Worm (Caenorhabditis elegans) whole organism, young adult: ENCODE measurements around the gene srw-118.
"Not testable (repeated sequence)": the region's sequence is repeated elsewhere in the genome, so short reads cannot be mapped to it uniquely, and the experiment has no call there.

Source experiments
- bed-1 ChIP-seq: fragments of 200-800 bp; sonication (Bioruptor generic); IDR thresholded peaks from 2 replicates; pipeline ENCODE4 v1.3.6; 2022; ENCODE audit warnings: missing genetic modification reagents, missing genetic modification characterization, missing compliant biosample characterization
- lir-1 ChIP-seq: fragments of 200-800 bp; sonication (Bioruptor generic); conservative IDR thresholded peaks from 2 replicates; pipeline ENCODE4 v1.3.6; 2022; ENCODE audit warnings: missing genetic modification reagents, missing genetic modification characterization, missing compliant biosample characterization
- nhr-80 ChIP-seq: sonication (generic microtip); optimal IDR thresholded peaks from 2 replicates; lab custom pipeline; 2016; ENCODE audit warnings: missing genetic modification characterization, missing compliant biosample characterization
- pha-4 ChIP-seq: fragments of 150-350 bp; sonication (generic microtip); optimal IDR thresholded peaks from 2 replicates; lab custom pipeline; 2014; ENCODE audit warnings: missing biosample characterization, missing genetic modification reagents, missing genetic modification characterization
- unc-130 ChIP-seq: sonication (generic microtip); optimal IDR thresholded peaks from 2 replicates; lab custom pipeline; 2016; ENCODE audit warnings: missing genetic modification reagents, missing genetic modification characterization, missing compliant biosample characterization

ce11 chrV:2952102-2952501 lies 27.8 kb downstream of the srw-118 start, which contains the start of gene srw-122:
- not testable (repeated sequence) for TF ChIP-seq lir-1 (GFP tag; lab: Robert Waterston, UW); pha-4 (tag; lab: Kevin White, UChicago); unc-130 (GFP tag; lab: Kevin White, UChicago); bed-1 (GFP tag; lab: Robert Waterston, UW); nhr-80 (tag; lab: Kevin White, UChicago)
